Fruit fly (Drosophila melanogaster) whole organism, embryonic: ENCODE results near the gene CG3117.

Experiments used
- C15 ChIP-seq: fragments of 200-800 bp; sonication (Bioruptor generic); IDR thresholded peaks from 3 replicates; pipeline ENCODE4 v1.3.6; 2022; ENCODE audit warnings: missing biosample characterization, missing genetic modification characterization
- CG10654 ChIP-seq: fragments of 200-800 bp; sonication (Bioruptor generic); optimal IDR thresholded peaks from 2 replicates; lab custom pipeline; 2016; ENCODE audit warnings: missing biosample characterization, missing genetic modification characterization
- CG15011 ChIP-seq: fragments of 200-800 bp; sonication (Bioruptor generic); optimal IDR thresholded peaks from 3 replicates; lab custom pipeline; 2018; ENCODE audit warnings: missing biosample characterization, mild to moderate bottlenecking, missing genetic modification characterization
- CG1647 ChIP-seq: fragments of 200-800 bp; sonication (Bioruptor generic); optimal IDR thresholded peaks from 3 replicates; lab custom pipeline; 2016; ENCODE audit warnings: missing biosample characterization, missing genetic modification characterization
- CG17328 ChIP-seq: fragments of 200-800 bp; sonication (Bioruptor generic); IDR thresholded peaks from 2 replicates; pipeline ENCODE4 v1.3.6; 2022; ENCODE audit warnings: missing biosample characterization, missing genetic modification characterization
- CG2202 ChIP-seq: fragments of 200-800 bp; sonication (Bioruptor generic); optimal IDR thresholded peaks from 2 replicates; lab custom pipeline; 2018; ENCODE audit warnings: missing biosample characterization, mild to moderate bottlenecking, missing genetic modification characterization
- CG3065 ChIP-seq: fragments of 200-800 bp; sonication (Bioruptor generic); optimal IDR thresholded peaks from 2 replicates; lab custom pipeline; 2016; ENCODE audit warnings: missing biosample characterization, missing genetic modification characterization
- CG31224 ChIP-seq: fragments of 200-800 bp; sonication (Bioruptor generic); IDR thresholded peaks from 2 replicates; pipeline ENCODE4 v1.3.6; 2022; ENCODE audit warnings: missing biosample characterization, missing genetic modification characterization
- CG34422 ChIP-seq: fragments of 200-800 bp; sonication (Bioruptor generic); IDR thresholded peaks from 3 replicates; pipeline ENCODE4 v1.3.6; 2022; ENCODE audit warnings: missing biosample characterization, missing genetic modification characterization
- CG3847 ChIP-seq: fragments of 200-800 bp; sonication (Bioruptor generic); IDR thresholded peaks from 2 replicates; pipeline ENCODE4 v1.3.6; 2022; ENCODE audit warnings: missing biosample characterization, missing genetic modification characterization
- CG4360 ChIP-seq: fragments of 200-800 bp; sonication (Bioruptor generic); IDR thresholded peaks from 2 replicates; pipeline ENCODE4 v1.3.6; 2022; ENCODE audit warnings: missing biosample characterization, missing genetic modification characterization
- CG43689 ChIP-seq: fragments of 200-800 bp; sonication (Bioruptor generic); IDR thresholded peaks from 2 replicates; pipeline ENCODE4 v1.3.6; 2022; ENCODE audit warnings: missing biosample characterization, missing genetic modification characterization
- CG5180 ChIP-seq: fragments of 200-800 bp; sonication (Bioruptor generic); optimal IDR thresholded peaks from 3 replicates; lab custom pipeline; 2017; ENCODE audit warnings: missing biosample characterization, missing genetic modification characterization, mild to moderate bottlenecking, moderate library complexity, missing genetic modification reagents
- CG5245 ChIP-seq: fragments of 200-800 bp; sonication (Bioruptor generic); optimal IDR thresholded peaks from 3 replicates; lab custom pipeline; 2016; ENCODE audit warnings: missing biosample characterization, missing genetic modification characterization
- CG7556 ChIP-seq: fragments of 200-800 bp; sonication (Bioruptor generic); optimal IDR thresholded peaks from 2 replicates; lab custom pipeline; 2017; ENCODE audit warnings: missing biosample characterization, mild to moderate bottlenecking, missing genetic modification characterization
- CG9932 ChIP-seq: fragments of 200-800 bp; sonication (Bioruptor generic); IDR thresholded peaks from 2 replicates; pipeline ENCODE4 v1.3.6; 2022; ENCODE audit warnings: missing biosample characterization, missing genetic modification characterization
- CkIIα-i1 ChIP-seq: fragments of 200-800 bp; sonication (Bioruptor generic); IDR thresholded peaks from 2 replicates; pipeline ENCODE4 v1.3.6; 2022; ENCODE audit warnings: missing biosample characterization, missing genetic modification characterization
- Gug ChIP-seq: fragments of 200-800 bp; sonication (Bioruptor generic); IDR thresholded peaks from 4 replicates; pipeline ENCODE4 v1.3.6; 2022; ENCODE audit warnings: missing biosample characterization, missing genetic modification characterization
- Lim3 ChIP-seq: fragments of 200-800 bp; sonication (Bioruptor generic); IDR thresholded peaks from 2 replicates; pipeline ENCODE4 v1.3.6; 2022; ENCODE audit warnings: missing biosample characterization, missing genetic modification characterization
- Mrtf ChIP-seq: fragments of 200-800 bp; sonication (Bioruptor generic); IDR thresholded peaks from 3 replicates; pipeline ENCODE4 v1.3.6; 2022; ENCODE audit warnings: missing biosample characterization, missing genetic modification characterization
- Nf-YB ChIP-seq: fragments of 200-800 bp; sonication (Bioruptor generic); optimal IDR thresholded peaks from 3 replicates; lab custom pipeline; 2019; ENCODE audit warnings: missing biosample characterization, mild to moderate bottlenecking, missing genetic modification characterization, moderate library complexity
- YL-1 ChIP-seq: fragments of 200-800 bp; sonication (Bioruptor generic); optimal IDR thresholded peaks from 3 replicates; lab custom pipeline; 2017; ENCODE audit warnings: missing biosample characterization, mild to moderate bottlenecking, missing genetic modification characterization
- ase ChIP-seq: fragments of 200-800 bp; sonication (Bioruptor generic); IDR thresholded peaks from 3 replicates; pipeline ENCODE4 v1.3.6; 2022; ENCODE audit warnings: missing biosample characterization, missing genetic modification characterization
- ato ChIP-seq: fragments of 200-800 bp; sonication (Bioruptor generic); IDR thresholded peaks from 2 replicates; pipeline ENCODE4 v1.3.6; 2022; ENCODE audit warnings: missing biosample characterization, missing genetic modification characterization; ENCODE audit not compliant: partially characterized antibody
- cas ChIP-seq: fragments of 200-800 bp; sonication (Bioruptor generic); IDR thresholded peaks from 2 replicates; pipeline ENCODE4 v1.3.6; 2022; ENCODE audit warnings: missing biosample characterization, missing genetic modification characterization
- chm ChIP-seq: fragments of 200-800 bp; sonication (Bioruptor generic); IDR thresholded peaks from 2 replicates; pipeline ENCODE4 v1.3.6; 2022; ENCODE audit warnings: missing biosample characterization, missing genetic modification characterization
- dysf ChIP-seq: fragments of 200-800 bp; sonication (Bioruptor generic); IDR thresholded peaks from 3 replicates; pipeline ENCODE4 v1.3.6; 2022; ENCODE audit warnings: missing biosample characterization, missing genetic modification characterization
- esg ChIP-seq: fragments of 200-800 bp; sonication (Bioruptor generic); conservative IDR thresholded peaks from 2 replicates; pipeline ENCODE4 v1.3.6; 2022; ENCODE audit warnings: missing biosample characterization, missing genetic modification characterization
- hbn ChIP-seq: fragments of 200-800 bp; sonication (Bioruptor generic); IDR thresholded peaks from 2 replicates; pipeline ENCODE4 v1.3.6; 2022; ENCODE audit warnings: missing biosample characterization, missing genetic modification characterization; ENCODE audit not compliant: partially characterized antibody
- hkb ChIP-seq, 2 experiments: fragments of 200-800 bp in 1 of 2; fragments of >200 bp in 1 of 2; sonication (Bioruptor generic) in 1 of 2; IDR thresholded peaks in 1 of 2; optimal IDR thresholded peaks in 1 of 2; 2 replicates each; pipeline versions ENCODE4 v1.3.6 to Lab custom; 2017 to 2022; ENCODE audit warnings: missing biosample characterization in 1 of 2, missing genetic modification characterization in 1 of 2
- pan ChIP-seq, 4 experiments: fragments of >200 bp in 3 of 4; fragments of 200-800 bp in 1 of 4; sonication (Bioruptor generic) in 1 of 4; optimal IDR thresholded peaks in 3 of 4; IDR thresholded peaks in 1 of 4; 2 replicates each; pipeline versions ENCODE4 v1.3.6 to Lab custom; 2017 to 2022; ENCODE audit warnings: missing biosample characterization in 2 of 4, missing genetic modification characterization in 2 of 4, mixed read lengths in 1 of 4
- schlank ChIP-seq: fragments of 200-800 bp; sonication (Bioruptor generic); optimal IDR thresholded peaks from 2 replicates; lab custom pipeline; 2018; ENCODE audit warnings: missing biosample characterization, mild to moderate bottlenecking, missing genetic modification characterization
- sima ChIP-seq: fragments of 200-800 bp; sonication (Bioruptor generic); optimal IDR thresholded peaks from 2 replicates; lab custom pipeline; 2016; ENCODE audit warnings: missing biosample characterization, missing genetic modification characterization
- sisA ChIP-seq: fragments of 200-800 bp; sonication (Bioruptor generic); IDR thresholded peaks from 2 replicates; pipeline ENCODE4 v1.3.6; 2022; ENCODE audit warnings: missing biosample characterization, missing genetic modification characterization
- so ChIP-seq: fragments of 200-800 bp; sonication (Bioruptor generic); IDR thresholded peaks from 3 replicates; pipeline ENCODE4 v1.3.6; 2022; ENCODE audit warnings: missing biosample characterization, missing genetic modification characterization
- sob ChIP-seq: fragments of 200-800 bp; sonication (Bioruptor generic); IDR thresholded peaks from 2 replicates; pipeline ENCODE4 v1.3.6; 2022; ENCODE audit warnings: missing biosample characterization, missing genetic modification characterization
- ssp ChIP-seq: fragments of 200-800 bp; sonication (Bioruptor generic); IDR thresholded peaks from 2 replicates; pipeline ENCODE4 v1.3.6; 2022; ENCODE audit warnings: missing biosample characterization, missing genetic modification characterization
- trem ChIP-seq: fragments of 200-800 bp; optimal IDR thresholded peaks from 3 replicates; lab custom pipeline; 2019; ENCODE audit warnings: missing biosample characterization, mild to moderate bottlenecking, missing genetic modification characterization, moderate library complexity
- zen2 ChIP-seq: fragments of 200-800 bp; sonication (Bioruptor generic); IDR thresholded peaks from 3 replicates; pipeline ENCODE4 v1.3.6; 2022; ENCODE audit warnings: missing biosample characterization, missing genetic modification characterization; ENCODE audit not compliant: partially characterized antibody
- zfh2 ChIP-seq: fragments of 200-800 bp; sonication (Bioruptor generic); optimal IDR thresholded peaks from 2 replicates; lab custom pipeline; 2016; ENCODE audit warnings: missing biosample characterization, missing genetic modification characterization

CG3117 gene

DNA sequence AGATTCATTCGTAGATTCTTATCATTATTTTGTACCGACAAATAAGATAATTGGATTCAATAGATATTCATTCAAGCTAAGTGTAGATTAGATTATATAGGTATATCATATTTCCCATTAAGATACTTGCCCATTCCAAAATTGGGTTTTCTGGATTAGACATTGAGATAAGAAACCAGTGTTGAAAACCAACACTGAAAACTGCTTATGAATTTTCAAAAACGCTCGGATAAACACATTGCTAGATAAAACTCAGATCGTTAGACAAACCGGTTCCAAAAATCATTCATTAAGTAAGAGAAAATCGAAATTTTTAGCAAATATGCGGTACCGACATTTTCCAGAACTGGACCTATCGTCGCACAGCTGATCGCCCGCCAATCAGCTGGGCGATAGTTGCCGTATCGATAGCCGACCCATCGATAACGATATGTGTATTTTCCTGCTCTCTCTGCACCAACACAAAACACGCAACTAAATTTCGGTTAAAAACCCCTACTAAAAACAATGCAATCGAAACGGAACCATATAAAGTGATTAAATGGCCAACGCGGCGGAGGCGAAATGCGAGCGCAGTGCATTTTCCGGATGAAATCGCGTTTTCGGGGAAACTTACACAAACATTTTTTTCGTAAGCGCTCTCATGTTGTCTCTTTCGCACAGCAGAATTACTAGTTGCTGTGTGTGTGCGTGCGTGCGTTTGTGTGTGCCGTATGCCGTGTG lies 38.7 kb upstream of the CG3117 start, which contains the start of the genes NTPase and lilli (continued):
- no peak for TF ChIP-seq hkb (optimal IDR thresholded peaks at IDR 0.05; lab: Kevin White, UChicago)
- TF ChIP-seq hkb (GFP tag; IDR thresholded peaks at IDR 0.05; lab: Robert Waterston, UW) = peak; percentile 50; the same call in 1 of the 2 replicates
- peak; percentile 56 for TF ChIP-seq ssp (GFP tag; lab: Robert Waterston, UW)
- TF ChIP-seq CG5245 (GFP tag; lab: Kevin White, UChicago) = peak; percentile 75
- TF ChIP-seq pan (optimal IDR thresholded peaks at IDR 0.05; lab: Kevin White, UChicago) = no peak
- TF ChIP-seq pan (GFP tag; optimal IDR thresholded peaks at IDR 0.05 in 1 of 2, IDR thresholded peaks at IDR 0.05 in 1 of 2) = peak in 1 of 2 experiments; percentile 51
- peak; percentile 42; the same call in 1 of the 2 replicates for TF ChIP-seq CG3847 (GFP tag; lab: Robert Waterston, UW)
- peak; percentile 38 for TF ChIP-seq CG7556
- TF ChIP-seq zen2 (GFP tag; lab: Robert Waterston, UW) = peak; percentile 94
- peak; percentile 55 for TF ChIP-seq CG1647 (GFP tag; lab: Kevin White, UChicago)
- TF ChIP-seq Nf-YB = no peak
- TF ChIP-seq Mrtf (GFP tag; lab: Robert Waterston, UW) = no peak
- TF ChIP-seq CG10654 = peak; percentile 48
- no peak for TF ChIP-seq esg (GFP tag; lab: Robert Waterston, UW)
- TF ChIP-seq CkIIα-i1 = no peak
- peak; percentile 67 for TF ChIP-seq CG9932 (GFP tag; lab: Robert Waterston, UW)
- TF ChIP-seq CG43689 (GFP tag; lab: Robert Waterston, UW) = no peak
- TF ChIP-seq CG17328 (GFP tag; lab: Robert Waterston, UW) = peak; percentile 54
- TF ChIP-seq C15 (GFP tag; lab: Robert Waterston, UW) = no peak
- no peak for TF ChIP-seq dysf (GFP tag; lab: Robert Waterston, UW)
- TF ChIP-seq Gug (GFP tag; lab: Robert Waterston, UW) = peak; percentile 20; the same call in 2 of the 4 replicates
- TF ChIP-seq so (GFP tag; lab: Robert Waterston, UW) = 0 out of 3 replicates have a peak, but pooled peaks have one; percentile 40
- peak; percentile 70 for TF ChIP-seq chm
- no peak for TF ChIP-seq CG4360
- TF ChIP-seq YL-1 (GFP tag; lab: Kevin White, UChicago) = peak; percentile 32
- peak; percentile 72 for TF ChIP-seq zfh2 (GFP tag; lab: Kevin White, UChicago)
- peak; percentile 17 for TF ChIP-seq schlank
- TF ChIP-seq ase (GFP tag; lab: Robert Waterston, UW) = peak; percentile 52; the same call in 2 of the 3 replicates
- TF ChIP-seq sima = no peak
- TF ChIP-seq CG3065 (GFP tag; lab: Kevin White, UChicago) = peak; percentile 22
- peak; percentile 43 for TF ChIP-seq trem (tag; lab: Kevin White, UChicago)
- TF ChIP-seq cas (GFP tag; lab: Robert Waterston, UW) = peak; percentile 24; the same call in 1 of the 2 replicates
- TF ChIP-seq ato (GFP tag; lab: Robert Waterston, UW) = peak; percentile 88
- peak; percentile 73; the same call in 2 of the 3 replicates for TF ChIP-seq CG34422
- TF ChIP-seq CG31224 (GFP tag; lab: Robert Waterston, UW) = peak; percentile 34; the same call in 1 of the 2 replicates
- TF ChIP-seq CG2202 (tag; lab: Kevin White, UChicago) = no peak
- peak; percentile 82 for TF ChIP-seq hbn (GFP tag; lab: Robert Waterston, UW)
- peak; percentile 57 for TF ChIP-seq sisA (GFP tag; lab: Robert Waterston, UW)
- TF ChIP-seq sob (GFP tag; lab: Robert Waterston, UW) = peak; percentile 83
- no peak for TF ChIP-seq CG15011 (GFP tag; lab: Kevin White, UChicago)
- TF ChIP-seq CG5180 (GFP tag; lab: Kevin White, UChicago) = peak; percentile 39
- TF ChIP-seq Lim3 (GFP tag; lab: Robert Waterston, UW) = no peak
